Worm (Caenorhabditis elegans) whole organism, L1 larva: ENCODE data around the gene lect-2.

Experiments
- F16B12.6 ChIP-seq: fragments of 150-350 bp; optimal IDR thresholded peaks from 2 replicates; lab custom pipeline; 2014; ENCODE audit warnings: missing biosample characterization, missing genetic modification characterization
- ama-1 ChIP-seq: fragments of 150-350 bp; optimal IDR thresholded peaks from 2 replicates; lab custom pipeline; 2014
- ceh-63 ChIP-seq: fragments of 200-800 bp; sonication (Bioruptor generic); optimal IDR thresholded peaks from 2 replicates; lab custom pipeline; 2018; ENCODE audit warnings: mild to moderate bottlenecking, missing genetic modification characterization, missing compliant biosample characterization
- ceh-82 ChIP-seq, 3 experiments: fragments of 150-350 bp in 1 of 3; sonication (generic microtip) in 2 of 3; optimal IDR thresholded peaks; 2 replicates each; lab custom pipeline; 2014 to 2017; ENCODE audit warnings: missing biosample characterization in 3 of 3, missing genetic modification characterization in 3 of 3
- ceh-88 ChIP-seq: fragments of 200-800 bp; sonication (Bioruptor generic); IDR thresholded peaks from 2 replicates; pipeline ENCODE4 v1.3.6; 2022; ENCODE audit warnings: missing genetic modification characterization, missing compliant biosample characterization
- ceh-90 ChIP-seq: sonication (generic microtip); optimal IDR thresholded peaks from 2 replicates; lab custom pipeline; 2016; ENCODE audit warnings: missing genetic modification characterization, missing compliant biosample characterization
- dpl-1 ChIP-seq, 3 experiments: fragments of 150-350 bp in 2 of 3; sonication (generic microtip) in 1 of 3; optimal IDR thresholded peaks; 2 replicates each; lab custom pipeline; 2014 to 2017; ENCODE audit warnings: missing biosample characterization in 3 of 3, missing genetic modification characterization in 3 of 3, missing genetic modification reagents in 3 of 3
- dsc-1 ChIP-seq: sonication (generic microtip); optimal IDR thresholded peaks from 2 replicates; lab custom pipeline; 2016; ENCODE audit warnings: mild to moderate bottlenecking, missing genetic modification characterization, missing compliant biosample characterization
- efl-3 ChIP-seq: fragments of 200-800 bp; sonication (Bioruptor generic); optimal IDR thresholded peaks from 2 replicates; lab custom pipeline; 2018; ENCODE audit warnings: mild to moderate bottlenecking, missing genetic modification characterization, missing compliant biosample characterization
- egl-27 ChIP-seq, 2 experiments: fragments of 150-350 bp in 1 of 2; sonication (generic microtip); optimal IDR thresholded peaks; 3 replicates each; lab custom pipeline; 2017 to 2018; ENCODE audit warnings: missing biosample characterization in 2 of 2, missing genetic modification characterization in 2 of 2, missing genetic modification reagents in 2 of 2
- fkh-10 ChIP-seq: sonication (generic microtip); optimal IDR thresholded peaks from 2 replicates; lab custom pipeline; 2017; ENCODE audit warnings: missing biosample characterization, missing genetic modification reagents, missing genetic modification characterization
- fkh-4 ChIP-seq: sonication (generic microtip); optimal IDR thresholded peaks from 2 replicates; lab custom pipeline; 2016; ENCODE audit warnings: missing compliant biosample characterization, missing genetic modification characterization, borderline replicate concordance
- fkh-8 ChIP-seq: sonication (generic microtip); optimal IDR thresholded peaks from 2 replicates; lab custom pipeline; 2016; ENCODE audit warnings: mild to moderate bottlenecking, missing genetic modification characterization, missing compliant biosample characterization
- hlh-17 ChIP-seq: fragments of 200-800 bp; sonication (Bioruptor generic); optimal IDR thresholded peaks from 2 replicates; lab custom pipeline; 2018; ENCODE audit warnings: missing genetic modification characterization, mild to moderate bottlenecking, missing compliant biosample characterization, moderate library complexity, borderline replicate concordance
- irx-1 ChIP-seq: sonication (generic microtip); optimal IDR thresholded peaks from 2 replicates; lab custom pipeline; 2016; ENCODE audit warnings: missing genetic modification characterization, missing compliant biosample characterization
- isw-1 ChIP-seq: fragments of 200-800 bp; sonication (Bioruptor generic); IDR thresholded peaks from 2 replicates; pipeline ENCODE4 v1.3.6; 2022; ENCODE audit warnings: missing genetic modification characterization, missing compliant biosample characterization
- lin-13 ChIP-seq: fragments of 150-350 bp; optimal IDR thresholded peaks from 2 replicates; lab custom pipeline; 2014; ENCODE audit warnings: missing biosample characterization, missing genetic modification reagents, missing genetic modification characterization
- lin-35 ChIP-seq, 2 experiments: fragments of 150-350 bp; optimal IDR thresholded peaks; 2 replicates each; lab custom pipeline; 2014; ENCODE audit warnings: missing biosample characterization in 2 of 2, missing genetic modification characterization in 2 of 2, missing genetic modification reagents in 2 of 2
- lin-39 ChIP-seq: fragments of 150-350 bp; optimal IDR thresholded peaks from 2 replicates; lab custom pipeline; 2014; ENCODE audit warnings: missing biosample characterization, missing genetic modification reagents, missing genetic modification characterization
- lsy-2 ChIP-seq, 2 experiments: fragments of 150-350 bp; optimal IDR thresholded peaks; 2 replicates each; lab custom pipeline; 2014; ENCODE audit warnings: missing biosample characterization in 2 of 2, missing genetic modification characterization in 2 of 2
- nhr-19 ChIP-seq: fragments of 200-800 bp; sonication (Bioruptor generic); conservative IDR thresholded peaks from 2 replicates; pipeline ENCODE4 v1.3.6; 2022; ENCODE audit warnings: missing genetic modification characterization, missing compliant biosample characterization
- nhr-237 ChIP-seq: fragments of 150-350 bp; optimal IDR thresholded peaks from 2 replicates; lab custom pipeline; 2014; ENCODE audit warnings: missing biosample characterization, missing genetic modification characterization
- nhr-47 ChIP-seq: sonication (generic microtip); optimal IDR thresholded peaks from 2 replicates; lab custom pipeline; 2016; ENCODE audit warnings: mild to moderate bottlenecking, missing genetic modification characterization, moderate library complexity, missing compliant biosample characterization
- nhr-76 ChIP-seq: sonication (generic microtip); optimal IDR thresholded peaks from 2 replicates; lab custom pipeline; 2017; ENCODE audit warnings: missing biosample characterization, missing genetic modification characterization
- nhr-77 ChIP-seq: fragments of 150-350 bp; optimal IDR thresholded peaks from 2 replicates; lab custom pipeline; 2014; ENCODE audit warnings: missing biosample characterization, missing genetic modification characterization
- nhr-84 ChIP-seq: sonication (generic microtip); optimal IDR thresholded peaks from 2 replicates; lab custom pipeline; 2017; ENCODE audit warnings: missing biosample characterization, missing genetic modification characterization
- nhr-90 ChIP-seq: sonication (generic microtip); optimal IDR thresholded peaks from 2 replicates; lab custom pipeline; 2016; ENCODE audit warnings: mild to moderate bottlenecking, missing genetic modification characterization, missing compliant biosample characterization; ENCODE audit not compliant: poor library complexity
- pag-3 ChIP-seq: sonication (generic microtip); optimal IDR thresholded peaks from 2 replicates; lab custom pipeline; 2017; ENCODE audit warnings: missing genetic modification characterization, mild to moderate bottlenecking, missing compliant biosample characterization, antibody characterized with exemption, borderline replicate concordance; ENCODE audit not compliant: insufficient read depth
- snu-23 ChIP-seq: sonication (generic microtip); optimal IDR thresholded peaks from 2 replicates; lab custom pipeline; 2016; ENCODE audit warnings: missing genetic modification characterization, missing compliant biosample characterization
- sox-4 ChIP-seq: sonication (generic microtip); optimal IDR thresholded peaks from 2 replicates; lab custom pipeline; 2016; ENCODE audit warnings: missing genetic modification characterization, missing compliant biosample characterization
- sptf-1 ChIP-seq: fragments of 150-350 bp; optimal IDR thresholded peaks from 2 replicates; lab custom pipeline; 2014; ENCODE audit warnings: missing biosample characterization, missing genetic modification characterization
- sup-37 ChIP-seq: fragments of 200-800 bp; sonication (Bioruptor generic); optimal IDR thresholded peaks from 2 replicates; lab custom pipeline; 2018; ENCODE audit warnings: mild to moderate bottlenecking, missing genetic modification characterization, missing compliant biosample characterization
- swsn-7 ChIP-seq: sonication (generic microtip); optimal IDR thresholded peaks from 2 replicates; lab custom pipeline; 2016; ENCODE audit warnings: missing genetic modification characterization, missing compliant biosample characterization
- tlp-1 ChIP-seq: fragments of 150-350 bp; optimal IDR thresholded peaks from 2 replicates; lab custom pipeline; 2014; ENCODE audit warnings: missing biosample characterization, missing genetic modification characterization
- unc-130 ChIP-seq: fragments of 150-350 bp; optimal IDR thresholded peaks from 2 replicates; lab custom pipeline; 2017; ENCODE audit warnings: missing biosample characterization, missing genetic modification characterization, inconsistent platforms
- unc-30 ChIP-seq: sonication (generic microtip); optimal IDR thresholded peaks from 2 replicates; lab custom pipeline; 2017; ENCODE audit warnings: missing biosample characterization, missing genetic modification characterization
- unc-62 ChIP-seq: fragments of 150-350 bp; optimal IDR thresholded peaks from 2 replicates; lab custom pipeline; 2014; ENCODE audit warnings: missing biosample characterization, missing genetic modification reagents, missing genetic modification characterization
- unc-98 ChIP-seq: fragments of 200-800 bp; sonication (Bioruptor generic); IDR thresholded peaks from 2 replicates; pipeline ENCODE4 v1.3.6; 2022; ENCODE audit warnings: missing genetic modification characterization, missing compliant biosample characterization
- zag-1 ChIP-seq: fragments of 150-350 bp; optimal IDR thresholded peaks from 2 replicates; lab custom pipeline; 2014; ENCODE audit warnings: missing biosample characterization, missing genetic modification characterization
- zip-4 ChIP-seq: fragments of 200-800 bp; sonication (Bioruptor generic); optimal IDR thresholded peaks from 2 replicates; lab custom pipeline; 2018; ENCODE audit warnings: mild to moderate bottlenecking, missing genetic modification characterization, moderate library complexity, missing compliant biosample characterization

Gene lect-2

ce11 chrII:5781935-5782921 is 8.3 kb upstream of the lect-2 start, which contains the start of gene K05F1.6 (continued):
- TF ChIP-seq egl-27 (tag; optimal IDR thresholded peaks at IDR 0.05; lab: Kevin White, UChicago) (no peak), fkh-8 (tag; lab: Kevin White, UChicago) (peak; percentile 41), lsy-2 (tag; optimal IDR thresholded peaks at IDR 0.05; lab: Kevin White, UChicago) (peak in 1 of 2 experiments; percentile 52), nhr-84 (tag; lab: Kevin White, UChicago) (no peak), dsc-1 (tag; lab: Kevin White, UChicago) (peak; percentile 70), dpl-1 (GFP tag; optimal IDR thresholded peaks at IDR 0.05; lab: Kevin White, UChicago) (peak in 1 of 3 experiments; percentile 8), unc-30 (tag; lab: Kevin White, UChicago) (no peak), ama-1 (lab: Kevin White, UChicago) (no peak), isw-1 (0 out of 2 replicates have a peak, but pooled peaks have one; percentile 1), nhr-77 (no peak), zag-1 (tag; lab: Kevin White, UChicago) (no peak), zip-4 (GFP tag; lab: Kevin White, UChicago) (peak; percentile 19), snu-23 (peak; percentile 20), sox-4 (tag; lab: Kevin White, UChicago) (no peak), unc-62 (GFP tag; lab: Kevin White, UChicago) (no peak), nhr-237 (tag; lab: Kevin White, UChicago) (no peak), hlh-17 (GFP tag; lab: Kevin White, UChicago) (no peak), tlp-1 (tag; lab: Kevin White, UChicago) (no peak), nhr-47 (peak; percentile 73), ceh-88 (no peak), efl-3 (GFP tag; lab: Kevin White, UChicago) (no peak), unc-130 (tag; lab: Kevin White, UChicago) (peak; percentile 52), unc-98 (GFP tag; lab: Robert Waterston, UW) (0 out of 2 replicates have a peak, but pooled peaks have one; percentile 53), irx-1 (no peak), lin-39 (no peak), nhr-19 (GFP tag; lab: Robert Waterston, UW) (peak; percentile 72), nhr-76 (tag; lab: Kevin White, UChicago) (peak; percentile 20), sptf-1 (tag; lab: Kevin White, UChicago) (no peak), ceh-63 (no peak), sup-37 (peak; percentile 6), fkh-10 (GFP tag; lab: Kevin White, UChicago) (no peak), pag-3 (tag; lab: Kevin White, UChicago) (no peak), ceh-90 (no peak), F16B12.6 (tag; lab: Kevin White, UChicago) (no peak), swsn-7 (tag; lab: Kevin White, UChicago) (peak; percentile 42)

ce11 chrII:5785504-5785903 is 5.0 kb upstream of the lect-2 start:
- no peak for TF ChIP-seq fkh-4 (tag; lab: Kevin White, UChicago)
- no peak for TF ChIP-seq hlh-17 (GFP tag; lab: Kevin White, UChicago)
- TF ChIP-seq unc-130 (tag; lab: Kevin White, UChicago) = no peak
- TF ChIP-seq ceh-82 (tag; optimal IDR thresholded peaks at IDR 0.05; lab: Kevin White, UChicago) = no peak
- no peak for TF ChIP-seq lin-13 (GFP tag; lab: Kevin White, UChicago)
- no peak for TF ChIP-seq swsn-7 (tag; lab: Kevin White, UChicago)
- TF ChIP-seq zag-1 (tag; lab: Kevin White, UChicago) = no peak
- no peak for TF ChIP-seq ceh-90
- TF ChIP-seq lin-35 (GFP tag; optimal IDR thresholded peaks at IDR 0.05; lab: Kevin White, UChicago) = no peak
- TF ChIP-seq egl-27 (tag; optimal IDR thresholded peaks at IDR 0.05; lab: Kevin White, UChicago) = no peak
- no peak for TF ChIP-seq nhr-76 (tag; lab: Kevin White, UChicago)
- no peak for TF ChIP-seq nhr-90
- TF ChIP-seq fkh-8 (tag; lab: Kevin White, UChicago) = no peak
